Worm (Caenorhabditis elegans) whole organism, L3 larva: ENCODE data around the gene F57A8.6.

Source experiments
- ZK546.5 ChIP-seq: sonication (generic microtip); optimal IDR thresholded peaks from 2 replicates; lab custom pipeline; 2017; ENCODE audit warnings: missing biosample characterization, missing genetic modification characterization
- aly-2 ChIP-seq: fragments of 150-350 bp; optimal IDR thresholded peaks from 2 replicates; lab custom pipeline; 2014; ENCODE audit warnings: missing biosample characterization, missing genetic modification characterization
- eor-1 ChIP-seq, 2 experiments: fragments of 150-350 bp; optimal IDR thresholded peaks; 2 replicates each; lab custom pipeline; 2014 to 2018; ENCODE audit warnings: missing biosample characterization in 2 of 2, missing genetic modification characterization in 2 of 2
- nhr-237 ChIP-seq: fragments of 150-350 bp; optimal IDR thresholded peaks from 2 replicates; lab custom pipeline; 2014; ENCODE audit warnings: missing biosample characterization, missing genetic modification characterization
- nhr-76 ChIP-seq: fragments of 150-350 bp; sonication (generic microtip); optimal IDR thresholded peaks from 5 replicates; lab custom pipeline; 2014; ENCODE audit warnings: missing biosample characterization, missing genetic modification characterization
- nhr-77 ChIP-seq: fragments of 150-350 bp; optimal IDR thresholded peaks from 2 replicates; lab custom pipeline; 2014; ENCODE audit warnings: missing biosample characterization, missing genetic modification characterization
- pqm-1 ChIP-seq: fragments of 150-350 bp; optimal IDR thresholded peaks from 2 replicates; lab custom pipeline; 2017; ENCODE audit warnings: missing biosample characterization, missing genetic modification characterization, inconsistent platforms
- unc-39 ChIP-seq: sonication (generic microtip); optimal IDR thresholded peaks from 4 replicates; lab custom pipeline; 2017; ENCODE audit warnings: missing biosample characterization, missing genetic modification characterization
- ztf-11 ChIP-seq: fragments of 150-350 bp; optimal IDR thresholded peaks from 2 replicates; lab custom pipeline; 2014; ENCODE audit warnings: missing biosample characterization, missing genetic modification characterization

- TF ChIP-seq nhr-76 (tag; lab: Kevin White, UChicago) (no peak), ztf-11 (no peak), nhr-77 (tag; lab: Kevin White, UChicago) (no peak), aly-2 (tag; lab: Kevin White, UChicago) (no peak), pqm-1 (tag; lab: Kevin White, UChicago) (no peak), unc-39 (tag; lab: Kevin White, UChicago) (no peak), ZK546.5 (no peak), nhr-237 (tag; lab: Kevin White, UChicago) (no peak), eor-1 (tag; optimal IDR thresholded peaks at IDR 0.05; lab: Kevin White, UChicago) (no peak)
Measured at ce11 chrV:10105412-10105811, 31.7 kb upstream of the F57A8.6 start, which contains the start of gene C08B6.2.
